In genomic region chrX:593245-593733, ce11 we compare ENCODE assay signal across 1 worm cellular context.
TF ChIP-seq lines count a peak whose summit lies in the region.

No protein-coding gene starts in this region.

TF ChIP-seq in whole organism, L1 larva, 84 proteins besides CTCF, POLR2A, EP300 and RAD21 (continued from another document):
- peak; percentile 47 to 82 for TF ChIP-seq lsy-2 (tag; optimal IDR thresholded peaks at IDR 0.05; lab: Kevin White, UChicago)
- no peak for TF ChIP-seq zip-4 (GFP tag; optimal IDR thresholded peaks at IDR 0.05; lab: Kevin White, UChicago)
- no peak for TF ChIP-seq ceh-88 (GFP tag; IDR thresholded peaks at IDR 0.05; lab: Robert Waterston, UW)
- no peak for TF ChIP-seq nhr-84 (tag; optimal IDR thresholded peaks at IDR 0.05; lab: Kevin White, UChicago)
- TF ChIP-seq dpl-1 (GFP tag; optimal IDR thresholded peaks at IDR 0.05; lab: Kevin White, UChicago): peak; percentile 24 to 36 (median 28)
- TF ChIP-seq sup-37 (GFP tag; optimal IDR thresholded peaks at IDR 0.05; lab: Kevin White, UChicago): no peak
- no peak for TF ChIP-seq sptf-1 (tag; optimal IDR thresholded peaks at IDR 0.05; lab: Kevin White, UChicago)
- peak; percentile 88 for TF ChIP-seq C16A3.4 (tag; optimal IDR thresholded peaks at IDR 0.05; lab: Kevin White, UChicago)
- peak; percentile 85 for TF ChIP-seq egl-13 (tag; optimal IDR thresholded peaks at IDR 0.05; lab: Kevin White, UChicago)
- peak; percentile 56 for TF ChIP-seq zag-1 (tag; optimal IDR thresholded peaks at IDR 0.05; lab: Kevin White, UChicago)
- TF ChIP-seq egl-27 (tag; optimal IDR thresholded peaks at IDR 0.05; lab: Kevin White, UChicago): peak; percentile 45 to 81
- TF ChIP-seq tlp-1 (tag; optimal IDR thresholded peaks at IDR 0.05; lab: Kevin White, UChicago): no peak
- no peak for TF ChIP-seq fkh-4 (tag; optimal IDR thresholded peaks at IDR 0.05; lab: Kevin White, UChicago; ENCODE audit: borderline replicate concordance)
- peak in 1 of 6 experiments; percentile 45 for TF ChIP-seq elt-3 (tag; optimal IDR thresholded peaks at IDR 0.05; lab: Kevin White, UChicago)
- TF ChIP-seq mef-2 (tag; optimal IDR thresholded peaks at IDR 0.05; lab: Kevin White, UChicago): peak; percentile 45
- no peak for TF ChIP-seq nhr-76 (tag; optimal IDR thresholded peaks at IDR 0.05; lab: Kevin White, UChicago)
- peak; percentile 90 for TF ChIP-seq tbx-2 (tag; optimal IDR thresholded peaks at IDR 0.05; lab: Kevin White, UChicago)
- peak; percentile 80 to 97 for TF ChIP-seq mdl-1 (tag; optimal IDR thresholded peaks at IDR 0.05; lab: Kevin White, UChicago)
- TF ChIP-seq Y116A8C.19 (tag; optimal IDR thresholded peaks at IDR 0.05; lab: Kevin White, UChicago; ENCODE audit: borderline replicate concordance): peak; percentile 23
- no peak for TF ChIP-seq unc-98 (GFP tag; IDR thresholded peaks at IDR 0.05; lab: Robert Waterston, UW)
- peak; percentile 71 for TF ChIP-seq lin-13 (GFP tag; optimal IDR thresholded peaks at IDR 0.05; lab: Kevin White, UChicago)
- peak; percentile 52 for TF ChIP-seq blmp-1 (tag; optimal IDR thresholded peaks at IDR 0.05; lab: Kevin White, UChicago)
- TF ChIP-seq ceh-82 (tag; optimal IDR thresholded peaks at IDR 0.05; lab: Kevin White, UChicago): peak; percentile 23 to 88 (median 61)
- TF ChIP-seq nhr-12 (tag; optimal IDR thresholded peaks at IDR 0.05; lab: Kevin White, UChicago): no peak
TF ChIP-seq in whole organism, L1 larva: peak in this region for 52.
